Fruit fly (Drosophila melanogaster) whole organism, wandering third instar larva: Measurements from ENCODE around the gene CG17712.

Source experiments
- Mio ChIP-seq: sonication (Bioruptor generic); optimal IDR thresholded peaks from 2 replicates; lab custom pipeline; 2016; ENCODE audit warnings: missing biosample characterization, missing genetic modification characterization
- Myc ChIP-seq: fragments of >200 bp; optimal IDR thresholded peaks from 2 replicates; lab custom pipeline; 2017
- N ChIP-seq: fragments of >200 bp; optimal IDR thresholded peaks from 2 replicates; lab custom pipeline; 2018; ENCODE audit warnings: missing biosample characterization, missing external identifiers, missing genetic modification characterization
- OdsH ChIP-seq: fragments of 200-800 bp; sonication (Bioruptor generic); optimal IDR thresholded peaks from 2 replicates; lab custom pipeline; 2016; ENCODE audit warnings: missing biosample characterization, mild to moderate bottlenecking, missing genetic modification characterization
- br ChIP-seq: fragments of 200-800 bp; sonication (Bioruptor generic); optimal IDR thresholded peaks from 2 replicates; lab custom pipeline; 2016; ENCODE audit warnings: missing biosample characterization, missing genetic modification characterization
- dmrt93B ChIP-seq: fragments of 200-800 bp; sonication (Bioruptor generic); optimal IDR thresholded peaks from 2 replicates; lab custom pipeline; 2018; ENCODE audit warnings: missing biosample characterization, mild to moderate bottlenecking, missing genetic modification characterization
- h ChIP-seq: fragments of 200-800 bp; sonication (Bioruptor generic); optimal IDR thresholded peaks from 3 replicates; lab custom pipeline; 2016; ENCODE audit warnings: missing biosample characterization, mild to moderate bottlenecking, missing genetic modification characterization
- pan ChIP-seq: fragments of >200 bp; optimal IDR thresholded peaks from 2 replicates; lab custom pipeline; 2017
- psq ChIP-seq: fragments of 200-800 bp; sonication (Bioruptor generic); optimal IDR thresholded peaks from 3 replicates; lab custom pipeline; 2017; ENCODE audit warnings: missing biosample characterization, mild to moderate bottlenecking, missing genetic modification characterization, moderate library complexity
- sage ChIP-seq: fragments of 200-800 bp; sonication (Bioruptor generic); optimal IDR thresholded peaks from 2 replicates; lab custom pipeline; 2016; ENCODE audit warnings: missing biosample characterization, mild to moderate bottlenecking, missing genetic modification characterization
- sv ChIP-seq: fragments of 200-800 bp; sonication (Bioruptor generic); optimal IDR thresholded peaks from 3 replicates; lab custom pipeline; 2016; ENCODE audit warnings: missing biosample characterization, missing genetic modification characterization
- tai ChIP-seq: sonication (Bioruptor generic); optimal IDR thresholded peaks from 2 replicates; lab custom pipeline; 2016; ENCODE audit warnings: missing biosample characterization, missing genetic modification characterization

- TF ChIP-seq Myc (lab: Kevin White, UChicago) (no peak), sv (GFP tag; lab: Kevin White, UChicago) (no peak), pan (lab: Kevin White, UChicago) (no peak), tai (GFP tag; lab: Kevin White, UChicago) (no peak), h (GFP tag; lab: Kevin White, UChicago) (no peak), psq (GFP tag; lab: Kevin White, UChicago) (no peak), N (GFP tag; lab: Kevin White, UChicago) (no peak), Mio (GFP tag; lab: Kevin White, UChicago) (no peak), OdsH (GFP tag; lab: Kevin White, UChicago) (no peak), sage (GFP tag; lab: Kevin White, UChicago) (no peak), br (no peak), dmrt93B (GFP tag; lab: Kevin White, UChicago) (no peak)
Measured at dm6 chr2L:1790261-1790660, 38.3 kb upstream of the CG17712 start, which contains the start of gene Gr22d.
